Fruit fly (Drosophila melanogaster) whole organism, pupa: ENCODE measurements around the gene capt.

Source experiments
- CG10348 ChIP-seq: fragments of 200-800 bp; sonication (Bioruptor generic); IDR thresholded peaks from 2 replicates; pipeline ENCODE4 v1.3.6; 2022; ENCODE audit warnings: missing biosample characterization, missing genetic modification characterization
- CG14655 ChIP-seq: fragments of 200-800 bp; sonication (Bioruptor generic); optimal IDR thresholded peaks from 3 replicates; lab custom pipeline; 2017; ENCODE audit warnings: mild to moderate bottlenecking, missing biosample characterization, missing genetic modification reagents, missing genetic modification characterization
- CG15710 ChIP-seq: fragments of 200-800 bp; sonication (Bioruptor generic); optimal IDR thresholded peaks from 2 replicates; lab custom pipeline; 2018; ENCODE audit warnings: missing biosample characterization, mild to moderate bottlenecking, missing genetic modification characterization, moderate library complexity
- CG17806 ChIP-seq: fragments of 200-800 bp; sonication (Bioruptor generic); optimal IDR thresholded peaks from 2 replicates; lab custom pipeline; 2018; ENCODE audit warnings: missing biosample characterization, mild to moderate bottlenecking, missing genetic modification characterization, moderate library complexity
- CG32121 ChIP-seq: fragments of 200-800 bp; sonication (Bioruptor generic); IDR thresholded peaks from 2 replicates; pipeline ENCODE4 v1.3.6; 2022; ENCODE audit warnings: missing biosample characterization, missing genetic modification characterization
- CG34367 ChIP-seq: fragments of 200-800 bp; sonication (Bioruptor generic); optimal IDR thresholded peaks from 2 replicates; lab custom pipeline; 2018; ENCODE audit warnings: missing biosample characterization, mild to moderate bottlenecking, missing genetic modification characterization
- CG9948 ChIP-seq: fragments of 200-800 bp; sonication (Bioruptor generic); optimal IDR thresholded peaks from 2 replicates; lab custom pipeline; 2018; ENCODE audit warnings: missing biosample characterization, mild to moderate bottlenecking, missing genetic modification characterization, moderate library complexity
- D1 ChIP-seq: fragments of 200-800 bp; sonication (Bioruptor generic); optimal IDR thresholded peaks from 2 replicates; lab custom pipeline; 2018; ENCODE audit warnings: missing biosample characterization, mild to moderate bottlenecking, missing genetic modification characterization, moderate library complexity
- EcR ChIP-seq: fragments of 200-800 bp; sonication (Bioruptor generic); optimal IDR thresholded peaks from 3 replicates; lab custom pipeline; 2019; ENCODE audit warnings: missing biosample characterization, missing genetic modification characterization, mild to moderate bottlenecking, moderate library complexity, missing genetic modification reagents
- Ets98B ChIP-seq: fragments of 200-800 bp; sonication (Bioruptor generic); IDR thresholded peaks from 2 replicates; pipeline ENCODE4 v1.3.6; 2022; ENCODE audit warnings: missing biosample characterization, missing genetic modification characterization
- Pif1B ChIP-seq: fragments of 200-800 bp; sonication (Bioruptor generic); optimal IDR thresholded peaks from 3 replicates; lab custom pipeline; 2016; ENCODE audit warnings: missing biosample characterization, missing genetic modification characterization
- fd96Ca ChIP-seq: fragments of 200-800 bp; sonication (Bioruptor generic); IDR thresholded peaks from 3 replicates; pipeline ENCODE4 v1.3.6; 2022; ENCODE audit warnings: missing biosample characterization, missing genetic modification characterization

dm6 chr2L:1120206-1120902, 37.7 kb downstream of the capt start:
- TF ChIP-seq Ets98B (GFP tag; lab: Robert Waterston, UW) = no peak
- TF ChIP-seq fd96Ca (GFP tag; lab: Robert Waterston, UW) = no peak
- no peak for TF ChIP-seq CG9948 (tag; lab: Kevin White, UChicago)
- TF ChIP-seq CG17806 (tag; lab: Kevin White, UChicago) = no peak
- no peak for TF ChIP-seq CG32121 (GFP tag; lab: Robert Waterston, UW)
- no peak for TF ChIP-seq Pif1B (GFP tag; lab: Kevin White, UChicago)
- TF ChIP-seq D1 (tag; lab: Kevin White, UChicago) = no peak
- no peak for TF ChIP-seq EcR
- TF ChIP-seq CG10348 (GFP tag; lab: Robert Waterston, UW) = no peak
- no peak for TF ChIP-seq CG34367 (tag; lab: Kevin White, UChicago)
- no peak for TF ChIP-seq CG15710
- TF ChIP-seq CG14655 (GFP tag; lab: Kevin White, UChicago) = peak; percentile 24
